Fruit fly (Drosophila melanogaster) whole organism, prepupa: ENCODE data around the gene RpS8.

Experiments
- Blimp-1 ChIP-seq: fragments of 200-800 bp; sonication (Bioruptor generic); optimal IDR thresholded peaks from 3 replicates; lab custom pipeline; 2017; ENCODE audit warnings: missing biosample characterization, missing genetic modification characterization, mild to moderate bottlenecking, moderate library complexity, missing genetic modification reagents
- CG10669 ChIP-seq: fragments of 200-800 bp; sonication (Bioruptor generic); optimal IDR thresholded peaks from 3 replicates; lab custom pipeline; 2018; ENCODE audit warnings: missing biosample characterization, mild to moderate bottlenecking, missing genetic modification characterization, moderate library complexity
- CG11902 ChIP-seq: fragments of 200-800 bp; sonication (Bioruptor generic); optimal IDR thresholded peaks from 3 replicates; lab custom pipeline; 2016; ENCODE audit warnings: missing biosample characterization, missing genetic modification characterization
- CG15336 ChIP-seq: fragments of 200-800 bp; sonication (Bioruptor generic); IDR thresholded peaks from 2 replicates; pipeline ENCODE4 v1.3.6; 2022; ENCODE audit warnings: missing biosample characterization, missing genetic modification characterization
- CG3032 ChIP-seq: fragments of 200-800 bp; optimal IDR thresholded peaks from 2 replicates; lab custom pipeline; 2019; ENCODE audit warnings: missing biosample characterization, mild to moderate bottlenecking, missing genetic modification characterization, moderate library complexity
- CG31627 ChIP-seq: fragments of 200-800 bp; sonication (Bioruptor generic); optimal IDR thresholded peaks from 3 replicates; lab custom pipeline; 2016; ENCODE audit warnings: missing biosample characterization, missing genetic modification characterization
- CG32006 ChIP-seq: fragments of 200-800 bp; sonication (Bioruptor generic); optimal IDR thresholded peaks from 3 replicates; lab custom pipeline; 2017; ENCODE audit warnings: missing biosample characterization, mild to moderate bottlenecking, missing genetic modification characterization
- CG3919 ChIP-seq: fragments of 200-800 bp; sonication (Bioruptor generic); optimal IDR thresholded peaks from 3 replicates; lab custom pipeline; 2016; ENCODE audit warnings: missing biosample characterization, missing genetic modification characterization
- CG6163 ChIP-seq: fragments of 200-800 bp; sonication (Bioruptor generic); IDR thresholded peaks from 3 replicates; pipeline ENCODE4 v1.3.6; 2022; ENCODE audit warnings: missing biosample characterization, missing genetic modification characterization
- CG6276 ChIP-seq: fragments of 200-800 bp; sonication (Bioruptor generic); optimal IDR thresholded peaks from 2 replicates; lab custom pipeline; 2017; ENCODE audit warnings: missing biosample characterization, mild to moderate bottlenecking, missing genetic modification characterization
- CG6808 ChIP-seq: fragments of 200-800 bp; sonication (Bioruptor generic); optimal IDR thresholded peaks from 3 replicates; lab custom pipeline; 2017; ENCODE audit warnings: missing biosample characterization, missing genetic modification characterization, mild to moderate bottlenecking, moderate library complexity, missing genetic modification reagents
- CG8119 ChIP-seq: fragments of 200-800 bp; sonication (Bioruptor generic); IDR thresholded peaks from 3 replicates; pipeline ENCODE4 v1.3.6; 2022; ENCODE audit warnings: missing biosample characterization, missing genetic modification characterization
- CG8319 ChIP-seq: fragments of 200-800 bp; sonication (Bioruptor generic); optimal IDR thresholded peaks from 3 replicates; lab custom pipeline; 2016; ENCODE audit warnings: missing biosample characterization, missing genetic modification characterization
- CG8632 ChIP-seq: fragments of 200-800 bp; sonication (Bioruptor generic); optimal IDR thresholded peaks from 3 replicates; lab custom pipeline; 2016; ENCODE audit warnings: missing biosample characterization, missing genetic modification characterization
- CG9139 ChIP-seq: fragments of 200-800 bp; sonication (Bioruptor generic); optimal IDR thresholded peaks from 3 replicates; lab custom pipeline; 2017; ENCODE audit warnings: missing biosample characterization, mild to moderate bottlenecking, missing genetic modification characterization
- Eip75B ChIP-seq: fragments of 200-800 bp; sonication (Bioruptor generic); optimal IDR thresholded peaks from 3 replicates; lab custom pipeline; 2016; ENCODE audit warnings: missing biosample characterization, missing genetic modification characterization
- Eip78C ChIP-seq: fragments of 200-800 bp; sonication (Bioruptor generic); peaks from one replicate; lab custom pipeline; 2016; ENCODE audit warnings: missing biosample characterization, missing genetic modification characterization
- Eip93F ChIP-seq: fragments of 200-800 bp; sonication (Bioruptor generic); optimal IDR thresholded peaks from 2 replicates; lab custom pipeline; 2016; ENCODE audit warnings: missing biosample characterization, mild to moderate bottlenecking, missing genetic modification characterization
- Ets96B ChIP-seq: fragments of 200-800 bp; optimal IDR thresholded peaks from 2 replicates; lab custom pipeline; 2019; ENCODE audit warnings: missing biosample characterization, mild to moderate bottlenecking, missing genetic modification characterization, moderate library complexity
- Gug ChIP-seq: fragments of 200-800 bp; sonication (Bioruptor generic); IDR thresholded peaks from 2 replicates; pipeline ENCODE4 v1.3.6; 2022; ENCODE audit warnings: missing biosample characterization, missing genetic modification characterization
- Lpt ChIP-seq: fragments of 200-800 bp; sonication (Bioruptor generic); optimal IDR thresholded peaks from 3 replicates; lab custom pipeline; 2016; ENCODE audit warnings: missing biosample characterization, missing genetic modification characterization
- Met ChIP-seq: fragments of 200-800 bp; sonication (Bioruptor generic); optimal IDR thresholded peaks from 3 replicates; lab custom pipeline; 2016; ENCODE audit warnings: missing biosample characterization, missing genetic modification characterization
- Sox102F ChIP-seq: fragments of 200-800 bp; sonication (Bioruptor generic); optimal IDR thresholded peaks from 2 replicates; lab custom pipeline; 2016; ENCODE audit warnings: missing biosample characterization, mild to moderate bottlenecking, missing genetic modification characterization
- Sox14 ChIP-seq: fragments of 200-800 bp; sonication (Bioruptor generic); optimal IDR thresholded peaks from 3 replicates; lab custom pipeline; 2016; ENCODE audit warnings: missing biosample characterization, missing genetic modification characterization
- Sox15 ChIP-seq: fragments of 200-800 bp; sonication (Bioruptor generic); optimal IDR thresholded peaks from 3 replicates; lab custom pipeline; 2016; ENCODE audit warnings: missing biosample characterization, missing genetic modification characterization
- acj6 ChIP-seq: fragments of 200-800 bp; sonication (Bioruptor generic); optimal IDR thresholded peaks from 3 replicates; lab custom pipeline; 2016; ENCODE audit warnings: missing biosample characterization, missing genetic modification characterization
- dac ChIP-seq: fragments of 200-800 bp; sonication (Bioruptor generic); optimal IDR thresholded peaks from 2 replicates; lab custom pipeline; 2017; ENCODE audit warnings: missing biosample characterization, mild to moderate bottlenecking, missing genetic modification characterization
- dsx ChIP-seq: fragments of 200-800 bp; optimal IDR thresholded peaks from 3 replicates; lab custom pipeline; 2019; ENCODE audit warnings: missing biosample characterization, mild to moderate bottlenecking, missing genetic modification characterization, moderate library complexity; ENCODE audit not compliant: poor library complexity, severe bottlenecking
- eg ChIP-seq: fragments of 200-800 bp; sonication (Bioruptor generic); IDR thresholded peaks from 3 replicates; pipeline ENCODE4 v1.3.6; 2022; ENCODE audit warnings: missing biosample characterization, missing genetic modification characterization
- esn ChIP-seq: fragments of 200-800 bp; sonication (Bioruptor generic); optimal IDR thresholded peaks from 2 replicates; lab custom pipeline; 2016; ENCODE audit warnings: missing biosample characterization, mild to moderate bottlenecking, missing genetic modification characterization, moderate library complexity
- fd59A ChIP-seq: fragments of 200-800 bp; sonication (Bioruptor generic); optimal IDR thresholded peaks from 2 replicates; lab custom pipeline; 2017; ENCODE audit warnings: missing biosample characterization, mild to moderate bottlenecking, missing genetic modification characterization, missing genetic modification reagents
- fkh ChIP-seq: fragments of 200-800 bp; sonication (Bioruptor generic); optimal IDR thresholded peaks from 3 replicates; lab custom pipeline; 2017; ENCODE audit warnings: missing biosample characterization, mild to moderate bottlenecking, missing genetic modification characterization, moderate library complexity
- lz ChIP-seq: fragments of 200-800 bp; sonication (Bioruptor generic); optimal IDR thresholded peaks from 3 replicates; lab custom pipeline; 2016; ENCODE audit warnings: missing biosample characterization, missing genetic modification characterization
- net ChIP-seq: fragments of 200-800 bp; sonication (Bioruptor generic); optimal IDR thresholded peaks from 3 replicates; lab custom pipeline; 2016; ENCODE audit warnings: missing biosample characterization, missing genetic modification characterization
- pdm3 ChIP-seq: fragments of 200-800 bp; sonication (Bioruptor generic); optimal IDR thresholded peaks from 3 replicates; lab custom pipeline; 2016; ENCODE audit warnings: missing biosample characterization, missing genetic modification characterization
- salr ChIP-seq, 2 experiments: fragments of 200-800 bp; sonication (Bioruptor generic); optimal IDR thresholded peaks; 3 replicates each; lab custom pipeline; 2016 to 2018; ENCODE audit warnings: missing biosample characterization in 2 of 2, missing genetic modification characterization in 2 of 2, mild to moderate bottlenecking in 1 of 2
- spab ChIP-seq: fragments of 200-800 bp; sonication (Bioruptor generic); optimal IDR thresholded peaks from 2 replicates; lab custom pipeline; 2017; ENCODE audit warnings: missing biosample characterization, mild to moderate bottlenecking, missing genetic modification characterization, missing genetic modification reagents
- ss ChIP-seq, 2 experiments: fragments of 200-800 bp; sonication (Bioruptor generic); optimal IDR thresholded peaks; 2 replicates in 1 of 2; 3 replicates in 1 of 2; lab custom pipeline; 2017 to 2018; ENCODE audit warnings: mild to moderate bottlenecking in 2 of 2, missing biosample characterization in 2 of 2, missing genetic modification characterization in 2 of 2, moderate library complexity in 1 of 2
- topi ChIP-seq: fragments of 200-800 bp; sonication (Bioruptor generic); optimal IDR thresholded peaks from 3 replicates; lab custom pipeline; 2016; ENCODE audit warnings: missing biosample characterization, missing genetic modification characterization
- vri ChIP-seq: fragments of 200-800 bp; sonication (Bioruptor generic); optimal IDR thresholded peaks from 3 replicates; lab custom pipeline; 2016; ENCODE audit warnings: missing biosample characterization, mild to moderate bottlenecking, missing genetic modification characterization

Gene RpS8

DNA sequence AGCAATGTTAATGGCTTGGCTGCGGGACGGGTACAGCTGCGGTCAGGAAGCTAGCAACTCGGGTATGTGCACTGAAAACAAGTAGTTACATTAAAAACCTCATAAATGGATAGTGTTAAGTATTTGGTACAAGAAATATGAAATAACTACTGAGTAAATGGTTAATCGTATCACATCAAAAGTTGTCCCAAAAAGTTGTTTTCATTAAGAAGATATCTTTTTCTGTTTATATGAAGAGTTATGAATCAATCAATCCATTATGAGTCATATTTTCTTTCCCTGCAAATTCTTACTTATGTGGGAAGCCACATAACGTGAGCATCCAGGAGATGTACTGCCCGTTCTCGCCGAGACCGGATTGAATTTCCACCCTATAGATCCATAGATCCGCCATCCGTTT is 22.6 kb upstream of the RpS8 start (continued):
- TF ChIP-seq Ets96B (tag; lab: Kevin White, UChicago) (peak; percentile 5), pdm3 (GFP tag; lab: Kevin White, UChicago) (peak; percentile 1), CG15336 (GFP tag; lab: Robert Waterston, UW) (peak; percentile 29; the same call in 1 of the 2 replicates), Blimp-1 (GFP tag; lab: Kevin White, UChicago) (no peak)

DNA sequence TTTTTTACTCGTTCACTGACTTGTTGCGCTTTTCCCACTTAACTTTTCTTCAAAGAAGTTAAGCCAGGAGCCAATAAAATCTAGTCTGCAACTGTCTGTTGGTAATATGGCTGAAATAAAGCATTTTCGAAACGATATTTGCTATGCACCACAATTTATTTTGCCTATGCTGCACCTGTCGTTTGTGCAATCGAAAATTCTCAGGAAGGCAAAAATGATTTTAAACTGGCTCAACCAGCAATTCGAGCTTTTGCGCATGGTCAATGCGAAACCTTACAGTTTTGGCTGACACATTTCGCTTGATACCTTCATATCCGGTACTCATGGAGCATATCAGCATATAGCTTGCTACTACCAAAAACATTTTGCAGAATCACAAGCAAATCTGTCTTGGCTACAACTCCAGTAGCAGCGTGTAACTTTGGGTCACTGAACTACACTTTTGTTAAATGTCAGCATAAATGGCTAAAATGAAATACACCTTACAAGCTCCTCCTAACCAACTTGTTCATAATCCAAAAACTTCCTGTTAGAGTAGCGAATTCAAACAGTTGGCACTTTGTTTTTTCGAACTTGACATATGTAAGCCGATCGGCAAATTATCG is 21.6 kb upstream of the RpS8 start:
- TF ChIP-seq Sox15 (GFP tag; lab: Kevin White, UChicago) (no peak), Met (GFP tag; lab: Kevin White, UChicago) (no peak), vri (no peak), CG32006 (GFP tag; lab: Kevin White, UChicago) (no peak), dac (GFP tag; lab: Kevin White, UChicago) (no peak)

DNA sequence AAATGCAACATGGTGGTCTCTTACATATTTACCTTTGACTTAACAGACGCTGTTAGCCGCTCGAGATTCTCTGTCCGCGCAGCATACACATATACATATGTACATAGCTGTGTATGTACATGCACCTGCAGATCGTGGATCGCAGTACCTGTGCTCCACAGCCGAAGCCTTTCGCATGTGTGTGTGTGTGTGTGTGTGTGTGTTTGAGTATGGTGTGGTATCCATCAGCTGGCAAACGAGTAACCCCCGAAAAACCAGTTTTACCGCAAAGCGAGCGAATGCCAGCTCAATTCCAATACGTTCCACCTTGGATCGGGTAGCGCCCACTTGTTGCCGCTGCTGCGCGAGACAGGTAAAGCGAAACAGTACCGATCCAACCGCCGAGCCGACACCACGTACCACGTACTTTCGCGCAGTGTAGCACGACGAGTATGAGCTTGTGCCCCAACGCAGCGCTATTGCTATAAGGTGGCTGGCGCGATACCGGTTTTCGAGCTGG is 20.0 kb upstream of the RpS8 start, which contains the start of gene Cad99C:
Gene Cad99C (plus strand): TSS at position 365 of the 499 bp plus-strand sequence.
- TF ChIP-seq net (peak; percentile 15), Eip75B (peak; percentile 65), CG6163 (peak; percentile 60; the same call in 2 of the 3 replicates), dsx (GFP tag; lab: Kevin White, UChicago) (peak; percentile 37), Met (GFP tag; lab: Kevin White, UChicago) (peak; percentile 4), CG3032 (peak; percentile 10), CG6276 (GFP tag; lab: Kevin White, UChicago) (peak; percentile 16), lz (GFP tag; lab: Kevin White, UChicago) (peak; percentile 5), pdm3 (GFP tag; lab: Kevin White, UChicago) (peak; percentile 14), CG8119 (peak; percentile 34; the same call in 1 of the 3 replicates), Blimp-1 (GFP tag; lab: Kevin White, UChicago) (no peak), Lpt (GFP tag; lab: Kevin White, UChicago) (peak; percentile 23), Eip78C (peak; percentile 80), CG3919 (GFP tag; lab: Kevin White, UChicago) (peak; percentile 39), CG11902 (GFP tag; lab: Kevin White, UChicago) (no peak), ss (GFP tag; optimal IDR thresholded peaks at IDR 0.05; lab: Kevin White, UChicago) (peak; percentile 34 to 54), CG15336 (GFP tag; lab: Robert Waterston, UW) (peak; percentile 26; the same call in 1 of the 2 replicates), Sox15 (GFP tag; lab: Kevin White, UChicago) (no peak), acj6 (no peak), fkh (GFP tag; lab: Kevin White, UChicago) (peak; percentile 61), eg (GFP tag; lab: Robert Waterston, UW) (peak; percentile 50; the same call in 1 of the 3 replicates), Gug (GFP tag; lab: Robert Waterston, UW) (no peak), Ets96B (tag; lab: Kevin White, UChicago) (peak; percentile 7), Sox102F (GFP tag; lab: Kevin White, UChicago) (peak; percentile 50)

DNA sequence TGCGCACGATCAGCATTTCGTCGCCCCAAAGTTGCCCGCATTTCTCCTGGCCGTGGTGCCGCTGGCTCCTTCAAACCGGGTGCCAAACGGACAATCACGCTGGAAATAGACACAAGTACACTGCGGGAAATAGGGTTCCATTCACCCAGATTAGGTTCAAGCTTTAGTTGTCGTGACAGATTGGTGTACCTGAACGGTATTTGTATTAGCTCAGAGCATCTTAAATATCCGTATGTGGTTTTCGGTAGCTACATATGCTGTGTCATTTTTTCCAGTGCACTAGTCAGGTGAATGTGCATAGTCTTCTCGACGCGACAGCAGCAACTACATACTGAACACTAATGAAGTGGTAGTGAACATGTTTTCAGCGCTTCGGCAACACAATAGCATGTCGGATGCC is 14.3 kb upstream of the RpS8 start:
- no peak for TF ChIP-seq topi
- TF ChIP-seq CG8119 = peak; percentile 91
- no peak for TF ChIP-seq Eip93F
- no peak for TF ChIP-seq CG8319 (GFP tag; lab: Kevin White, UChicago)
- TF ChIP-seq CG6808 (GFP tag; lab: Kevin White, UChicago) = no peak
- peak; percentile 67 for TF ChIP-seq CG3032
- TF ChIP-seq Met (GFP tag; lab: Kevin White, UChicago) = no peak
- peak; percentile 94 for TF ChIP-seq CG32006 (GFP tag; lab: Kevin White, UChicago)
- no peak for TF ChIP-seq acj6
- TF ChIP-seq CG3919 (GFP tag; lab: Kevin White, UChicago) = no peak
- peak; percentile 48 for TF ChIP-seq Lpt (GFP tag; lab: Kevin White, UChicago)
- TF ChIP-seq esn = no peak
- TF ChIP-seq vri = no peak
- TF ChIP-seq Gug (GFP tag; lab: Robert Waterston, UW) = peak; percentile 84
- no peak for TF ChIP-seq Sox14 (GFP tag; lab: Kevin White, UChicago)
- peak; percentile 61 for TF ChIP-seq fd59A (GFP tag; lab: Kevin White, UChicago)
- TF ChIP-seq CG6163 = peak; percentile 91
- no peak for TF ChIP-seq CG10669 (GFP tag; lab: Kevin White, UChicago)
- TF ChIP-seq Eip78C = no peak
- peak; percentile 10 for TF ChIP-seq CG8632 (GFP tag; lab: Kevin White, UChicago)
- no peak for TF ChIP-seq fkh (GFP tag; lab: Kevin White, UChicago)
- no peak for TF ChIP-seq Sox102F (GFP tag; lab: Kevin White, UChicago)
- peak in 1 of 2 experiments; percentile 65 for TF ChIP-seq salr (GFP tag; optimal IDR thresholded peaks at IDR 0.05; lab: Kevin White, UChicago)
- TF ChIP-seq spab = no peak
- no peak for TF ChIP-seq CG9139 (GFP tag; lab: Kevin White, UChicago)
- no peak for TF ChIP-seq CG6276 (GFP tag; lab: Kevin White, UChicago)
- peak; percentile 92 for TF ChIP-seq CG15336 (GFP tag; lab: Robert Waterston, UW)
- TF ChIP-seq CG31627 (GFP tag; lab: Kevin White, UChicago) = no peak
